Worm (Caenorhabditis elegans): ENCODE data around the gene T16G1.13.

DNA sequence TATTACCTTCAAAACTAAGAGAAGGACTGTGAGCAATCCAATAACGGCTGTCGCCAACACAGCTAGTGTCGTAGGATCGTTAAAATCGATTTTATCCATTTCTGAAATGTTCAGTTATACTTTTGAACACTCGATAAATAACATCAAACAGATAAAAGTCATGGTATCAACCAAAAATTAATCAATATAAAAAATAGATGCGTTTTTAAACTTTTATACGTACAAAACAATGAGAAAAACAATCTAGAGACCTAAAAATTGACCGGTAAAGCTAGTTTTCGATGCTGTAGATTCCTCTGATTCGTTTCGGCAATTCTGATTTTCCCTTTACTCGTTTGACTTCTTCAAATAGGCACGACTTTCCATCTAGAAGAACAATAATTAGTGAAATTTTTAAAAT lies 17.4 kb downstream of the T16G1.13 start, which contains the start of gene R186.3:
- TF ChIP-seq ztf-23 (GFP tag; IDR thresholded peaks at IDR 0.05) = no peak
- TF ChIP-seq ztf-29 (GFP tag; IDR thresholded peaks at IDR 0.05) = no peak
- no peak for TF ChIP-seq T22C8.4 (GFP tag; IDR thresholded peaks at IDR 0.05)
- TF ChIP-seq ref-1 (GFP tag; conservative IDR thresholded peaks at IDR 0.05) = no peak
- TF ChIP-seq med-1 (GFP tag; optimal IDR thresholded peaks at IDR 0.05; ENCODE audit: insufficient read depth) = no peak
- no peak for TF ChIP-seq flt-1 (GFP tag; IDR thresholded peaks at IDR 0.05)
- TF ChIP-seq klf-2 (GFP tag; conservative IDR thresholded peaks at IDR 0.05) = no peak
- TF ChIP-seq cog-1 (tag; optimal IDR thresholded peaks at IDR 0.05) = no peak

All from whole organism, midembryonic.